Fruit fly (Drosophila melanogaster) whole organism, embryonic: Measurements from ENCODE around the gene Klp67A.

ENCODE experiments used
- Adf1 ChIP-seq: fragments of 200-800 bp; sonication (Bioruptor generic); IDR thresholded peaks from 2 replicates; pipeline ENCODE4 v1.3.6; 2022; ENCODE audit warnings: missing biosample characterization, missing genetic modification characterization
- Atf3 ChIP-seq: fragments of 200-800 bp; sonication (Bioruptor generic); optimal IDR thresholded peaks from 3 replicates; lab custom pipeline; 2016; ENCODE audit warnings: missing biosample characterization, missing genetic modification characterization
- Bdp1 ChIP-seq: fragments of 200-800 bp; sonication (Bioruptor generic); optimal IDR thresholded peaks from 3 replicates; lab custom pipeline; 2016; ENCODE audit warnings: missing biosample characterization, missing genetic modification characterization
- Blimp-1 ChIP-seq: fragments of 200-800 bp; sonication (Bioruptor generic); optimal IDR thresholded peaks from 3 replicates; lab custom pipeline; 2018; ENCODE audit warnings: missing biosample characterization, missing genetic modification characterization, mild to moderate bottlenecking, moderate library complexity, missing genetic modification reagents
- CG10321 ChIP-seq: fragments of 200-800 bp; sonication (Bioruptor generic); IDR thresholded peaks from 2 replicates; pipeline ENCODE4 v1.3.6; 2022; ENCODE audit warnings: missing biosample characterization, missing genetic modification characterization
- CG10959 ChIP-seq: fragments of 200-800 bp; sonication (Bioruptor generic); IDR thresholded peaks from 2 replicates; pipeline ENCODE4 v1.3.6; 2022; ENCODE audit warnings: missing biosample characterization, missing genetic modification characterization
- CG11085 ChIP-seq: fragments of 200-800 bp; sonication (Bioruptor generic); IDR thresholded peaks from 2 replicates; pipeline ENCODE4 v1.3.6; 2022; ENCODE audit warnings: missing biosample characterization, missing genetic modification characterization
- CG11696 ChIP-seq: fragments of 200-800 bp; sonication (Bioruptor generic); IDR thresholded peaks from 2 replicates; pipeline ENCODE4 v1.3.6; 2022; ENCODE audit warnings: missing biosample characterization, missing genetic modification characterization
- CG12155 ChIP-seq: fragments of 200-800 bp; sonication (Bioruptor generic); optimal IDR thresholded peaks from 3 replicates; lab custom pipeline; 2016; ENCODE audit warnings: missing biosample characterization, missing genetic modification characterization
- CG14014 ChIP-seq: fragments of 200-800 bp; sonication (Bioruptor generic); IDR thresholded peaks from 2 replicates; pipeline ENCODE4 v1.3.6; 2022; ENCODE audit warnings: missing biosample characterization, missing genetic modification characterization
- CG14710 ChIP-seq: fragments of 200-800 bp; sonication (Bioruptor generic); optimal IDR thresholded peaks from 3 replicates; lab custom pipeline; 2019; ENCODE audit warnings: missing biosample characterization, mild to moderate bottlenecking, missing genetic modification characterization, moderate library complexity
- CG1529 ChIP-seq: fragments of 200-800 bp; sonication (Bioruptor generic); optimal IDR thresholded peaks from 3 replicates; lab custom pipeline; 2018; ENCODE audit warnings: missing biosample characterization, missing genetic modification characterization
- CG15696 ChIP-seq: fragments of 200-800 bp; sonication (Bioruptor generic); optimal IDR thresholded peaks from 2 replicates; lab custom pipeline; 2019; ENCODE audit warnings: missing biosample characterization, mild to moderate bottlenecking, missing genetic modification characterization, moderate library complexity
- CG2120 ChIP-seq: fragments of 200-800 bp; sonication (Bioruptor generic); optimal IDR thresholded peaks from 3 replicates; lab custom pipeline; 2016; ENCODE audit warnings: missing biosample characterization, missing genetic modification characterization
- CG32532 ChIP-seq: fragments of 200-800 bp; sonication (Bioruptor generic); IDR thresholded peaks from 2 replicates; pipeline ENCODE4 v1.3.6; 2022; ENCODE audit warnings: missing biosample characterization, missing genetic modification characterization
- CG34224 ChIP-seq: fragments of 200-800 bp; sonication (Bioruptor generic); IDR thresholded peaks from 3 replicates; pipeline ENCODE4 v1.3.6; 2022; ENCODE audit warnings: missing biosample characterization, missing genetic modification characterization; ENCODE audit not compliant: partially characterized antibody
- CG4424 ChIP-seq: fragments of 200-800 bp; sonication (Bioruptor generic); optimal IDR thresholded peaks from 3 replicates; lab custom pipeline; 2016; ENCODE audit warnings: missing biosample characterization, missing genetic modification characterization
- CG4617 ChIP-seq: fragments of 200-800 bp; sonication (Bioruptor generic); optimal IDR thresholded peaks from 3 replicates; lab custom pipeline; 2016; ENCODE audit warnings: missing biosample characterization, missing genetic modification characterization, borderline replicate concordance
- CG9215 ChIP-seq: fragments of 200-800 bp; sonication (Bioruptor generic); IDR thresholded peaks from 2 replicates; pipeline ENCODE4 v1.3.6; 2022; ENCODE audit warnings: missing biosample characterization, missing genetic modification characterization
- CTCF ChIP-seq: fragments of 200-800 bp; sonication (Bioruptor generic); optimal IDR thresholded peaks from 2 replicates; lab custom pipeline; 2017; ENCODE audit warnings: missing biosample characterization, mild to moderate bottlenecking, missing genetic modification characterization, moderate library complexity
- CrebB ChIP-seq: fragments of 200-800 bp; sonication (Bioruptor generic); optimal IDR thresholded peaks from 3 replicates; lab custom pipeline; 2018; ENCODE audit warnings: missing biosample characterization, mild to moderate bottlenecking, missing genetic modification characterization
- Dek ChIP-seq: fragments of 200-800 bp; sonication (Bioruptor generic); optimal IDR thresholded peaks from 3 replicates; lab custom pipeline; 2019; ENCODE audit warnings: missing biosample characterization, mild to moderate bottlenecking, missing genetic modification characterization, moderate library complexity
- Dll ChIP-seq: fragments of 200-800 bp; sonication (Bioruptor generic); IDR thresholded peaks from 4 replicates; pipeline ENCODE4 v1.3.6; 2022; ENCODE audit warnings: missing biosample characterization, missing genetic modification characterization; ENCODE audit not compliant: partially characterized antibody
- Hr3 ChIP-seq: fragments of 200-800 bp; sonication (Bioruptor generic); optimal IDR thresholded peaks from 3 replicates; lab custom pipeline; 2016; ENCODE audit warnings: missing biosample characterization, missing genetic modification characterization
- Jarid2 ChIP-seq: fragments of 200-800 bp; sonication (Bioruptor generic); optimal IDR thresholded peaks from 3 replicates; lab custom pipeline; 2017; ENCODE audit warnings: mild to moderate bottlenecking, missing biosample characterization, missing genetic modification reagents, missing genetic modification characterization
- Lim3 ChIP-seq: fragments of 200-800 bp; sonication (Bioruptor generic); IDR thresholded peaks from 2 replicates; pipeline ENCODE4 v1.3.6; 2022; ENCODE audit warnings: missing biosample characterization, missing genetic modification characterization
- MBD-R2 ChIP-seq: fragments of 200-800 bp; sonication (Bioruptor generic); IDR thresholded peaks from 2 replicates; pipeline ENCODE4 v1.3.6; 2022; ENCODE audit warnings: missing biosample characterization, missing genetic modification characterization
- MESR4 ChIP-seq: fragments of 200-800 bp; sonication (Bioruptor generic); optimal IDR thresholded peaks from 2 replicates; lab custom pipeline; 2018; ENCODE audit warnings: missing biosample characterization, mild to moderate bottlenecking, missing genetic modification characterization, moderate library complexity
- Max ChIP-seq: fragments of 200-800 bp; sonication (Bioruptor generic); optimal IDR thresholded peaks from 2 replicates; lab custom pipeline; 2016; ENCODE audit warnings: missing biosample characterization, mild to moderate bottlenecking, missing genetic modification characterization
- Meics ChIP-seq: fragments of 200-800 bp; sonication (Bioruptor generic); optimal IDR thresholded peaks from 2 replicates; lab custom pipeline; 2017; ENCODE audit warnings: missing biosample characterization, mild to moderate bottlenecking, missing genetic modification characterization
- Mes4 ChIP-seq: fragments of 200-800 bp; sonication (Bioruptor generic); optimal IDR thresholded peaks from 2 replicates; lab custom pipeline; 2016; ENCODE audit warnings: missing biosample characterization, missing genetic modification characterization
- Neu2 ChIP-seq: fragments of 200-800 bp; sonication (Bioruptor generic); optimal IDR thresholded peaks from 3 replicates; lab custom pipeline; 2016; ENCODE audit warnings: missing biosample characterization, missing genetic modification characterization, borderline replicate concordance
- Nf-YC ChIP-seq: fragments of 200-800 bp; optimal IDR thresholded peaks from 3 replicates; lab custom pipeline; 2019; ENCODE audit warnings: missing biosample characterization, mild to moderate bottlenecking, missing genetic modification characterization, moderate library complexity
- NfI ChIP-seq: fragments of 200-800 bp; sonication (Bioruptor generic); optimal IDR thresholded peaks from 3 replicates; lab custom pipeline; 2018; ENCODE audit warnings: missing biosample characterization, mild to moderate bottlenecking, missing genetic modification characterization, moderate library complexity
- Pdp1 ChIP-seq, 2 experiments: fragments of 200-800 bp; sonication (Bioruptor generic); optimal IDR thresholded peaks; 3 replicates each; lab custom pipeline; 2016; ENCODE audit warnings: missing biosample characterization in 2 of 2, missing genetic modification characterization in 2 of 2, mild to moderate bottlenecking in 1 of 2, moderate library complexity in 1 of 2
- Rfx ChIP-seq: fragments of 200-800 bp; sonication (Bioruptor generic); IDR thresholded peaks from 2 replicates; pipeline ENCODE4 v1.3.6; 2022; ENCODE audit warnings: missing biosample characterization, missing genetic modification characterization
- bcd ChIP-seq: fragments of 200-800 bp; sonication (Bioruptor generic); optimal IDR thresholded peaks from 2 replicates; lab custom pipeline; 2017; ENCODE audit warnings: missing biosample characterization, mild to moderate bottlenecking, missing genetic modification characterization
- bowl ChIP-seq: fragments of 200-800 bp; sonication (Bioruptor generic); IDR thresholded peaks from 2 replicates; pipeline ENCODE4 v1.3.6; 2022; ENCODE audit warnings: missing biosample characterization, missing genetic modification characterization
- en ChIP-seq: fragments of 200-800 bp; sonication (Bioruptor generic); optimal IDR thresholded peaks from 2 replicates; lab custom pipeline; 2016; ENCODE audit warnings: missing biosample characterization, missing genetic modification characterization
- esg ChIP-seq: fragments of 200-800 bp; sonication (Bioruptor generic); conservative IDR thresholded peaks from 2 replicates; pipeline ENCODE4 v1.3.6; 2022; ENCODE audit warnings: missing biosample characterization, missing genetic modification characterization
- exex ChIP-seq: fragments of 200-800 bp; sonication (Bioruptor generic); optimal IDR thresholded peaks from 4 replicates; lab custom pipeline; 2018; ENCODE audit warnings: missing biosample characterization, mild to moderate bottlenecking, missing genetic modification characterization, moderate library complexity
- gce ChIP-seq: fragments of 200-800 bp; sonication (Bioruptor generic); IDR thresholded peaks from 3 replicates; pipeline ENCODE4 v1.3.6; 2022; ENCODE audit warnings: missing biosample characterization, missing genetic modification characterization
- grau ChIP-seq: fragments of 200-800 bp; optimal IDR thresholded peaks from 3 replicates; lab custom pipeline; 2019; ENCODE audit warnings: missing biosample characterization, mild to moderate bottlenecking, missing genetic modification characterization, moderate library complexity
- grn ChIP-seq: fragments of 200-800 bp; sonication (Bioruptor generic); optimal IDR thresholded peaks from 3 replicates; lab custom pipeline; 2017; ENCODE audit warnings: missing biosample characterization, missing genetic modification characterization
- insv ChIP-seq, 2 experiments: fragments of 200-800 bp; sonication (Bioruptor generic); optimal IDR thresholded peaks; 3 replicates each; lab custom pipeline; 2016 to 2018; ENCODE audit warnings: missing biosample characterization in 2 of 2, missing genetic modification characterization in 2 of 2
- lilli ChIP-seq: fragments of 200-800 bp; sonication (Bioruptor generic); optimal IDR thresholded peaks from 3 replicates; lab custom pipeline; 2016; ENCODE audit warnings: missing biosample characterization, missing genetic modification characterization
- otp ChIP-seq: fragments of 200-800 bp; sonication (Bioruptor generic); IDR thresholded peaks from 3 replicates; pipeline ENCODE4, ENCODE4 v1.3.6; 2022; ENCODE audit warnings: missing biosample characterization, missing genetic modification characterization
- pfk ChIP-seq: fragments of 200-800 bp; sonication (Bioruptor generic); optimal IDR thresholded peaks from 2 replicates; lab custom pipeline; 2018; ENCODE audit warnings: missing biosample characterization, mild to moderate bottlenecking, missing genetic modification characterization, moderate library complexity
- run ChIP-seq: fragments of 200-800 bp; sonication (Bioruptor generic); optimal IDR thresholded peaks from 3 replicates; lab custom pipeline; 2018; ENCODE audit warnings: missing biosample characterization, mild to moderate bottlenecking, missing genetic modification characterization
- sr ChIP-seq: fragments of 200-800 bp; sonication (Bioruptor generic); IDR thresholded peaks from 3 replicates; pipeline ENCODE4 v1.3.6; 2022; ENCODE audit warnings: missing biosample characterization, missing genetic modification characterization
- wek ChIP-seq: fragments of 200-800 bp; sonication (Bioruptor generic); optimal IDR thresholded peaks from 3 replicates; lab custom pipeline; 2018; ENCODE audit warnings: missing biosample characterization, mild to moderate bottlenecking, missing genetic modification characterization, moderate library complexity
- z ChIP-seq: fragments of 200-800 bp; sonication (Bioruptor generic); IDR thresholded peaks from 3 replicates; pipeline ENCODE4 v1.3.6; 2022; ENCODE audit warnings: missing biosample characterization, missing genetic modification characterization

Klp67A gene

DNA sequence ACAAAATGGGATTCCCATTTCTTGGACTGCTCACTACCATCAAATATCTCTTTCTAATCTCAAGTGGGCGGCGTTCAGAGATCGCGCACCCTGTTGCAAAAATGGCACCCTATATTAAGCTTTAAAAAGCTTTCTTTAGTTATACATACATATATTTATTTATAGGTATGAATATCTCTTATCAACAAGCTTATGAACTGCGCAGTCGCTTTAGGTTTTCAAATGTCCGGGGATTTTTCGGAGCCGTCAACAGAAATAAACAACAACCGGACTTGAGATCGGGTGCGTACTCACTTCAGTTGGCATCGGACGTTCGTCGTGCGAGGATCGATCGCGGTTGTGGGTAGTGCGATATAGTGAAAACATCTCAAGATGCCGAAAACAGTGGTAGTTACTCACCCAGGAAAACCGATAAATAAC is 17.5 kb downstream of the Klp67A start, which contains the start of gene PGRP-LF (continued):
- no peak for TF ChIP-seq CG10959
- peak; percentile 70; the same call in 1 of the 2 replicates for TF ChIP-seq Adf1 (GFP tag; lab: Robert Waterston, UW)
- TF ChIP-seq bowl (GFP tag; lab: Robert Waterston, UW) = no peak
- TF ChIP-seq Meics (GFP tag; lab: Kevin White, UChicago) = peak; percentile 11
- no peak for TF ChIP-seq MESR4
- TF ChIP-seq CG15696 (tag; lab: Kevin White, UChicago) = no peak
- no peak for TF ChIP-seq CG12155 (GFP tag; lab: Kevin White, UChicago)
- TF ChIP-seq Hr3 (GFP tag; lab: Kevin White, UChicago) = no peak
- TF ChIP-seq CG14014 (GFP tag; lab: Robert Waterston, UW) = no peak; the same call in 1 of the 2 replicates
- peak; percentile 53 for TF ChIP-seq Rfx (GFP tag; lab: Robert Waterston, UW)
- TF ChIP-seq NfI (GFP tag; lab: Kevin White, UChicago) = peak; percentile 6
- peak; percentile 72 for TF ChIP-seq Jarid2
- no peak for TF ChIP-seq CG1529 (GFP tag; lab: Kevin White, UChicago)
- TF ChIP-seq CTCF (GFP tag; lab: Kevin White, UChicago) = no peak
- TF ChIP-seq Bdp1 (GFP tag; lab: Kevin White, UChicago) = no peak
- no peak for TF ChIP-seq wek (GFP tag; lab: Kevin White, UChicago)
- no peak for TF ChIP-seq Neu2 (GFP tag; lab: Kevin White, UChicago)
- peak in 1 of 2 experiments; percentile 1 for TF ChIP-seq Pdp1 (GFP tag; optimal IDR thresholded peaks at IDR 0.05; lab: Kevin White, UChicago)
- peak; percentile 10 for TF ChIP-seq CrebB (tag; lab: Kevin White, UChicago)
- TF ChIP-seq en (GFP tag; lab: Kevin White, UChicago) = no peak
- peak; percentile 38 for TF ChIP-seq lilli (GFP tag; lab: Kevin White, UChicago)
- no peak for TF ChIP-seq Dll (GFP tag; lab: Robert Waterston, UW)
- 0 out of 2 replicates have a peak, but pooled peaks have one; percentile 42 for TF ChIP-seq CG32532 (GFP tag; lab: Robert Waterston, UW)
- no peak for TF ChIP-seq run
- TF ChIP-seq MBD-R2 (GFP tag; lab: Robert Waterston, UW) = peak; percentile 9; the same call in 1 of the 2 replicates
- no peak for TF ChIP-seq Lim3 (GFP tag; lab: Robert Waterston, UW)
- TF ChIP-seq gce (GFP tag; lab: Robert Waterston, UW) = no peak
- peak; percentile 14; the same call in 1 of the 3 replicates for TF ChIP-seq CG34224
- no peak for TF ChIP-seq Blimp-1 (GFP tag; lab: Kevin White, UChicago)
- peak; percentile 57 for TF ChIP-seq CG2120
- no peak for TF ChIP-seq CG11696 (GFP tag; lab: Robert Waterston, UW)
- TF ChIP-seq Nf-YC (tag; lab: Kevin White, UChicago) = peak; percentile 68
- no peak for TF ChIP-seq CG11085 (GFP tag; lab: Robert Waterston, UW)
- TF ChIP-seq insv (GFP tag; optimal IDR thresholded peaks at IDR 0.05; lab: Kevin White, UChicago) = no peak
- TF ChIP-seq esg (GFP tag; lab: Robert Waterston, UW) = no peak
- no peak for TF ChIP-seq Mes4
- TF ChIP-seq Max = no peak
- no peak for TF ChIP-seq Atf3 (GFP tag; lab: Kevin White, UChicago)
- TF ChIP-seq CG9215 (GFP tag; lab: Robert Waterston, UW) = no peak
- TF ChIP-seq pfk = no peak
- peak; percentile 2 for TF ChIP-seq exex (tag; lab: Kevin White, UChicago)
- peak; percentile 38 for TF ChIP-seq grn (GFP tag; lab: Kevin White, UChicago)
- TF ChIP-seq bcd (GFP tag; lab: Kevin White, UChicago) = no peak
- peak; percentile 30 for TF ChIP-seq grau (tag; lab: Kevin White, UChicago)
- TF ChIP-seq z (GFP tag; lab: Robert Waterston, UW) = no peak
- TF ChIP-seq CG4424 (GFP tag; lab: Kevin White, UChicago) = peak; percentile 1
- no peak for TF ChIP-seq otp (GFP tag; lab: Robert Waterston, UW)
- peak; percentile 87 for TF ChIP-seq sr (GFP tag; lab: Robert Waterston, UW)
- no peak for TF ChIP-seq CG4617 (GFP tag; lab: Kevin White, UChicago)
- no peak for TF ChIP-seq Dek (tag; lab: Kevin White, UChicago)
- no peak for TF ChIP-seq CG10321 (GFP tag; lab: Robert Waterston, UW)
- TF ChIP-seq CG14710 (tag; lab: Kevin White, UChicago) = no peak
